Fruit fly (Drosophila melanogaster) whole organism, embryonic: ENCODE data around the gene pyx.

Experiments used
- Abd-B ChIP-seq: fragments of 200-800 bp; sonication (Bioruptor generic); optimal IDR thresholded peaks from 2 replicates; lab custom pipeline; 2018; ENCODE audit warnings: missing biosample characterization, mild to moderate bottlenecking, missing genetic modification characterization, moderate library complexity
- CG2712 ChIP-seq: fragments of 200-800 bp; optimal IDR thresholded peaks from 3 replicates; lab custom pipeline; 2019; ENCODE audit warnings: missing biosample characterization, mild to moderate bottlenecking, missing genetic modification characterization, moderate library complexity
- CG6272 ChIP-seq: fragments of 200-800 bp; sonication (Bioruptor generic); IDR thresholded peaks from 2 replicates; pipeline ENCODE4 v1.3.6; 2022; ENCODE audit warnings: missing biosample characterization, missing genetic modification characterization
- CG7372 ChIP-seq: fragments of 200-800 bp; sonication (Bioruptor generic); IDR thresholded peaks from 2 replicates; pipeline ENCODE4 v1.3.6; 2022; ENCODE audit warnings: missing biosample characterization, missing genetic modification characterization
- CTCF ChIP-seq: fragments of 200-800 bp; sonication (Bioruptor generic); optimal IDR thresholded peaks from 2 replicates; lab custom pipeline; 2017; ENCODE audit warnings: missing biosample characterization, mild to moderate bottlenecking, missing genetic modification characterization, moderate library complexity
- Dll ChIP-seq: fragments of 200-800 bp; sonication (Bioruptor generic); IDR thresholded peaks from 4 replicates; pipeline ENCODE4 v1.3.6; 2022; ENCODE audit warnings: missing biosample characterization, missing genetic modification characterization; ENCODE audit not compliant: partially characterized antibody
- Ptx1 ChIP-seq: fragments of 200-800 bp; sonication (Bioruptor generic); IDR thresholded peaks from 2 replicates; pipeline ENCODE4 v1.3.6; 2022; ENCODE audit warnings: missing biosample characterization, missing genetic modification characterization
- crol ChIP-seq: fragments of 200-800 bp; sonication (Bioruptor generic); IDR thresholded peaks from 2 replicates; pipeline ENCODE4 v1.3.6; 2022; ENCODE audit warnings: missing biosample characterization, missing genetic modification characterization
- gcm2 ChIP-seq: fragments of 200-800 bp; sonication (Bioruptor generic); optimal IDR thresholded peaks from 2 replicates; lab custom pipeline; 2016; ENCODE audit warnings: missing biosample characterization, missing genetic modification characterization
- ind ChIP-seq: fragments of 200-800 bp; sonication (Bioruptor generic); optimal IDR thresholded peaks from 3 replicates; lab custom pipeline; 2016; ENCODE audit warnings: missing biosample characterization, missing genetic modification characterization
- jing ChIP-seq: fragments of 200-800 bp; sonication (Bioruptor generic); optimal IDR thresholded peaks from 2 replicates; lab custom pipeline; 2018; ENCODE audit warnings: missing biosample characterization, mild to moderate bottlenecking, missing genetic modification characterization
- sisA ChIP-seq: fragments of 200-800 bp; sonication (Bioruptor generic); IDR thresholded peaks from 2 replicates; pipeline ENCODE4 v1.3.6; 2022; ENCODE audit warnings: missing biosample characterization, missing genetic modification characterization

DNA sequence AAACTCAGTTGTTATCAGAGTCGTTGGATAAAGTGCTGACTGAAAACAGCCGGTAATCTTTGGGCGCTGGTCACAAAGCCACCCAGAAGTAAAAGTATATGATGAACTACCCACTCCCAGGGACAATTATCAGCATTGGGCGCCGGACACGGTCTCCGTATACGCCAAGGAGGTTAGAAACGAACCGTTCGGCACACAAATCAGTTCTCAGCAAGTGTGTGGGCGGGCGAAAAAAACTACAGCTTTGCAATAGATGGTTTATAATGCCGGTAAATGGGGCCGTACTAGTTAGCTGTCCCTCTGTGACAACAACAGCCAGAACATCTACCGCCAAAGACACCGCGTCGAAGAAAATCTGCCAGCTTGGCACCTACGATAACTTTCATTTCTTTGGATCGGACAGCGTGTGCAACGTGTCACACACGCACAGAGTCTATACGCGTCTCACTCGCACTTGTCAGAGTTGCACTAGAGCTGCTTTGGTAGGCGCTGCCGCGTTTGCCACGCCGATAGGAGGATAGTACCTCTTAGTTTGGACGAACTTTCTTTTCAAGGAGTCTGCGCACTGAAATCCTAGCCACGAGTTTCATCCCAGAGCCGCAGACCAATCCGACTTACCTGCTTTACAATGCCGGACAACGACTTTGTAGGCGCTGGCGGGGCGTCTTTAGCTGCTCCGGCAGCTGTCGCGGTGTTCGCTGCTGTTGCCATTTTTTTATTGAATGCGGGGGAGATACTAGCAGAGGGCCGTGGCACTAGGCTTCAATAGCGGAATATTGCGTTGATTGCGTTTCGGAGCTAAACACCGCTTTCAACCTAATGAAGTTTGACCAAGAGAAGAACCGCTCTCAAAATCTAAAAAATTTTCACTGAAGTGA, 40.9 kb upstream of the pyx start:
- TF ChIP-seq ind (GFP tag; lab: Kevin White, UChicago), result no peak
- no peak for TF ChIP-seq CG2712 (tag; lab: Kevin White, UChicago)
- TF ChIP-seq Abd-B, result no peak
- TF ChIP-seq CTCF (GFP tag; lab: Kevin White, UChicago), result no peak
- TF ChIP-seq crol (GFP tag; lab: Robert Waterston, UW), result peak; percentile 71
- no peak for TF ChIP-seq gcm2 (GFP tag; lab: Kevin White, UChicago)
- TF ChIP-seq jing (GFP tag; lab: Kevin White, UChicago), result no peak
- TF ChIP-seq Ptx1, result no peak
- no peak for TF ChIP-seq Dll (GFP tag; lab: Robert Waterston, UW)
- TF ChIP-seq CG6272, result no peak
- no peak for TF ChIP-seq CG7372 (GFP tag; lab: Robert Waterston, UW)
- no peak for TF ChIP-seq sisA
